Comparison of ENCODE assay signal across 5 fruit fly cellular contexts in the genomic region with DNA sequence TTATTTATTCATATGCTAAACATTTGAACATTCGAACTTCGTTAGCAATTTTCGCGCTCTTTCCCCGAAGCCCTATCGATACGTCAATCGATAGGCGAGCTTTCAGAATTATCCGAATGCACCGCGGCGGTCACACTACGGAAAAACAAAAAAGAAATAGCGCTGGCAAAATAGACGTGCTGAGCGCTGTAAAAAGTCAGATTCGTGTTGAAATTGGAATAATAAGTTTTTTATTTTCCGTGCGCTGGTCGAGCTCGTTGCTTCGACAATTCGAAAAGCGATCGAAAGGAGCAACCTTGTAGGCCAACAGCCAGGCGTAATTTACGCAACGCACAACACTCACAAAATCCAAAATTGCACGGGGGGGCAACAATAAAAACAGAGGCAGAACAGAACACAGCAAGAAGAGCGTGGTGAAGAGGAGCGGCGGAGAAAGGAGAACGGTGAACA.
TF ChIP-seq lines count a peak whose summit lies in the region.

A gene (plus strand): TSS at position 144 of the 450 bp plus-strand sequence.

- TF ChIP-seq CTCF in whole organism, embryonic (GFP tag; optimal IDR thresholded peaks at IDR 0.05; lab: Kevin White, UChicago) = peak; percentile 75

TF ChIP-seq in whole organism, adult, 20 proteins besides CTCF, POLR2A, EP300 and RAD21 (continues in another document):
- TF ChIP-seq ovo (GFP tag; optimal IDR thresholded peaks at IDR 0.05; lab: Kevin White, UChicago) (peak; percentile 36), Clk (GFP tag; optimal IDR thresholded peaks at IDR 0.05; lab: Kevin White, UChicago) (no peak), CG11617 (GFP tag; optimal IDR thresholded peaks at IDR 0.05; lab: Kevin White, UChicago) (peak; percentile 68), CG5204 (GFP tag; optimal IDR thresholded peaks at IDR 0.05; lab: Kevin White, UChicago) (no peak), pad (GFP tag; optimal IDR thresholded peaks at IDR 0.05; lab: Kevin White, UChicago) (peak; percentile 43), CG7101 (tag; optimal IDR thresholded peaks at IDR 0.05; lab: Kevin White, UChicago) (peak; percentile 35), CG14711 (tag; optimal IDR thresholded peaks at IDR 0.05; lab: Kevin White, UChicago) (peak; percentile 55), bab1 (GFP tag; optimal IDR thresholded peaks at IDR 0.05; lab: Kevin White, UChicago) (peak; percentile 28), cnc (optimal IDR thresholded peaks at IDR 0.05; lab: Kevin White, UChicago) (no peak), Hr96 (GFP tag; optimal IDR thresholded peaks at IDR 0.05; lab: Kevin White, UChicago) (peak; percentile 30), CG1620 (GFP tag; optimal IDR thresholded peaks at IDR 0.05; lab: Kevin White, UChicago) (peak; percentile 48), Mnt (GFP tag; optimal IDR thresholded peaks at IDR 0.05; lab: Kevin White, UChicago) (peak; percentile 61), cic (GFP tag; optimal IDR thresholded peaks at IDR 0.05; lab: Kevin White, UChicago) (peak; percentile 40), toe (GFP tag; optimal IDR thresholded peaks at IDR 0.05; lab: Kevin White, UChicago) (no peak), tj (GFP tag; optimal IDR thresholded peaks at IDR 0.05; lab: Kevin White, UChicago) (peak; percentile 57), CG12768 (GFP tag; optimal IDR thresholded peaks at IDR 0.05; lab: Kevin White, UChicago) (peak; percentile 24), kay (GFP tag; lab: Kevin White, UChicago; ENCODE audit: borderline replicate concordance) (no peak)

TF ChIP-seq in whole organism, embryonic, 481 proteins besides CTCF, POLR2A, EP300 and RAD21 (continues in another document):
- TF ChIP-seq ci (GFP tag; IDR thresholded peaks at IDR 0.05; lab: Robert Waterston, UW) (peak; percentile 21; the same call in 1 of the 3 replicates), CG18476 (GFP tag; optimal IDR thresholded peaks at IDR 0.05; lab: Kevin White, UChicago) (no peak), ssp (GFP tag; IDR thresholded peaks at IDR 0.05; lab: Robert Waterston, UW) (no peak), luna (GFP tag; optimal IDR thresholded peaks at IDR 0.05; lab: Kevin White, UChicago) (no peak), trh (GFP tag; optimal IDR thresholded peaks at IDR 0.05; lab: Kevin White, UChicago) (no peak), gfzf (GFP tag; optimal IDR thresholded peaks at IDR 0.05; lab: Kevin White, UChicago) (peak; percentile 82), twi (tag; optimal IDR thresholded peaks at IDR 0.05; lab: Kevin White, UChicago) (no peak), CG14860 (GFP tag; IDR thresholded peaks at IDR 0.05; lab: Robert Waterston, UW; ENCODE audit: partially characterized antibody) (peak; percentile 70), dpn (GFP tag; optimal IDR thresholded peaks at IDR 0.05; lab: Kevin White, UChicago) (peak in 1 of 2 experiments; percentile 2), vnd (GFP tag; IDR thresholded peaks at IDR 0.05; lab: Robert Waterston, UW; ENCODE audit: partially characterized antibody) (peak; percentile 71), CG4730 (GFP tag; IDR thresholded peaks at IDR 0.05; lab: Robert Waterston, UW) (no peak), CG2875 (GFP tag; optimal IDR thresholded peaks at IDR 0.05; lab: Kevin White, UChicago) (no peak), p53 (GFP tag; optimal IDR thresholded peaks at IDR 0.05; lab: Kevin White, UChicago) (no peak), PHDP (tag; optimal IDR thresholded peaks at IDR 0.05; lab: Kevin White, UChicago) (peak; percentile 7), GATAe (GFP tag; conservative IDR thresholded peaks at IDR 0.05; lab: Robert Waterston, UW) (no peak), chinmo (GFP tag; IDR thresholded peaks at IDR 0.05; lab: Robert Waterston, UW; ENCODE audit: partially characterized antibody) (peak; percentile 66; the same call in 3 of the 4 replicates), Max (GFP tag; optimal IDR thresholded peaks at IDR 0.05; lab: Kevin White, UChicago) (no peak)

TF ChIP-seq in whole organism, prepupa, 60 proteins besides CTCF, POLR2A, EP300 and RAD21 (continues in another document):
- TF ChIP-seq achi (GFP tag; optimal IDR thresholded peaks at IDR 0.05; lab: Kevin White, UChicago) (no peak), spab (GFP tag; optimal IDR thresholded peaks at IDR 0.05; lab: Kevin White, UChicago) (no peak), CG10631 (GFP tag; optimal IDR thresholded peaks at IDR 0.05; lab: Kevin White, UChicago) (no peak), salr (GFP tag; optimal IDR thresholded peaks at IDR 0.05; lab: Kevin White, UChicago) (no peak), CG3032 (tag; optimal IDR thresholded peaks at IDR 0.05; lab: Kevin White, UChicago) (peak; percentile 34), Sox14 (GFP tag; optimal IDR thresholded peaks at IDR 0.05; lab: Kevin White, UChicago) (peak; percentile 70), CG6276 (GFP tag; optimal IDR thresholded peaks at IDR 0.05; lab: Kevin White, UChicago) (no peak), CG15336 (GFP tag; IDR thresholded peaks at IDR 0.05; lab: Robert Waterston, UW) (peak; percentile 31; the same call in 1 of the 2 replicates), CG32006 (GFP tag; optimal IDR thresholded peaks at IDR 0.05; lab: Kevin White, UChicago) (no peak), fd85E (GFP tag; optimal IDR thresholded peaks at IDR 0.05; lab: Kevin White, UChicago) (no peak), Smox (GFP tag; optimal IDR thresholded peaks at IDR 0.05; lab: Kevin White, UChicago) (no peak), Hr4 (GFP tag; optimal IDR thresholded peaks at IDR 0.05; lab: Kevin White, UChicago) (no peak), CG31627 (GFP tag; optimal IDR thresholded peaks at IDR 0.05; lab: Kevin White, UChicago) (peak; percentile 14), lz (GFP tag; optimal IDR thresholded peaks at IDR 0.05; lab: Kevin White, UChicago) (peak; percentile 2), fd59A (GFP tag; optimal IDR thresholded peaks at IDR 0.05; lab: Kevin White, UChicago) (no peak), CG8119 (GFP tag; IDR thresholded peaks at IDR 0.05; lab: Robert Waterston, UW) (peak; percentile 36; the same call in 1 of the 3 replicates), CG11762 (GFP tag; optimal IDR thresholded peaks at IDR 0.05; lab: Kevin White, UChicago; ENCODE audit: insufficient read depth) (no peak), CG1621 (tag; optimal IDR thresholded peaks at IDR 0.05; lab: Kevin White, UChicago) (peak; percentile 49)

TF ChIP-seq in whole organism, pupa, 21 proteins besides CTCF, POLR2A, EP300 and RAD21 (continues in another document):
- TF ChIP-seq D1 (tag; optimal IDR thresholded peaks at IDR 0.05; lab: Kevin White, UChicago) (no peak), CG32121 (GFP tag; IDR thresholded peaks at IDR 0.05; lab: Robert Waterston, UW) (0 out of 2 replicates have a peak, but pooled peaks have one; percentile 9), EcR (GFP tag; optimal IDR thresholded peaks at IDR 0.05; lab: Kevin White, UChicago) (peak; percentile 26), rn (GFP tag; IDR thresholded peaks at IDR 0.05; lab: Robert Waterston, UW) (no peak), Pif1A (GFP tag; optimal IDR thresholded peaks at IDR 0.05; lab: Kevin White, UChicago) (no peak), CG8301 (tag; optimal IDR thresholded peaks at IDR 0.05; lab: Kevin White, UChicago) (no peak), CG4496 (GFP tag; IDR thresholded peaks at IDR 0.05; lab: Robert Waterston, UW) (peak; percentile 12; the same call in 1 of the 3 replicates), CG17806 (tag; optimal IDR thresholded peaks at IDR 0.05; lab: Kevin White, UChicago) (peak; percentile 8), Pif1B (GFP tag; optimal IDR thresholded peaks at IDR 0.05; lab: Kevin White, UChicago) (no peak), CG9948 (tag; optimal IDR thresholded peaks at IDR 0.05; lab: Kevin White, UChicago) (no peak), Snoo (tag; optimal IDR thresholded peaks at IDR 0.05; lab: Kevin White, UChicago) (peak; percentile 8), CG14655 (GFP tag; optimal IDR thresholded peaks at IDR 0.05; lab: Kevin White, UChicago) (no peak), CG34367 (tag; optimal IDR thresholded peaks at IDR 0.05; lab: Kevin White, UChicago) (no peak), CG10348 (GFP tag; IDR thresholded peaks at IDR 0.05; lab: Robert Waterston, UW) (no peak), CG8159 (tag; optimal IDR thresholded peaks at IDR 0.05; lab: Kevin White, UChicago) (peak; percentile 2), CG15710 (tag; optimal IDR thresholded peaks at IDR 0.05; lab: Kevin White, UChicago) (peak; percentile 7), CG13204 (GFP tag; optimal IDR thresholded peaks at IDR 0.05; lab: Kevin White, UChicago) (no peak), CG12605 (GFP tag; IDR thresholded peaks at IDR 0.05; lab: Robert Waterston, UW) (no peak), gl (tag; optimal IDR thresholded peaks at IDR 0.05; lab: Kevin White, UChicago) (peak; percentile 40), Ets98B (GFP tag; IDR thresholded peaks at IDR 0.05; lab: Robert Waterston, UW) (peak; percentile 39)

TF ChIP-seq in whole organism, wandering third instar larva, 38 proteins besides CTCF, POLR2A, EP300 and RAD21 (continues in another document):
- TF ChIP-seq Vsx2 (GFP tag; optimal IDR thresholded peaks at IDR 0.05; lab: Kevin White, UChicago; ENCODE audit: partially characterized antibody) (no peak), Dfd (GFP tag; optimal IDR thresholded peaks at IDR 0.05; lab: Kevin White, UChicago) (no peak), usp (GFP tag; optimal IDR thresholded peaks at IDR 0.05; lab: Kevin White, UChicago) (no peak), Rel (GFP tag; optimal IDR thresholded peaks at IDR 0.05; lab: Kevin White, UChicago) (no peak), Rel (tag; optimal IDR thresholded peaks at IDR 0.05; lab: Kevin White, UChicago) (peak; percentile 33), jim (GFP tag; optimal IDR thresholded peaks at IDR 0.05; lab: Kevin White, UChicago) (no peak), GATAd (GFP tag; optimal IDR thresholded peaks at IDR 0.05; lab: Kevin White, UChicago) (no peak), dl (GFP tag; optimal IDR thresholded peaks at IDR 0.05; lab: Kevin White, UChicago; ENCODE audit: insufficient read depth in 1 of 2, partially characterized antibody in 2 of 2) (no peak), lola (GFP tag; optimal IDR thresholded peaks at IDR 0.05; lab: Kevin White, UChicago) (no peak), rgr (GFP tag; optimal IDR thresholded peaks at IDR 0.05; lab: Kevin White, UChicago) (peak; percentile 64), CrebA (GFP tag; optimal IDR thresholded peaks at IDR 0.05; lab: Kevin White, UChicago; ENCODE audit: borderline replicate concordance) (no peak), foxo (GFP tag; optimal IDR thresholded peaks at IDR 0.05; lab: Kevin White, UChicago) (no peak), Jra (GFP tag; optimal IDR thresholded peaks at IDR 0.05; lab: Kevin White, UChicago) (no peak), OdsH (GFP tag; optimal IDR thresholded peaks at IDR 0.05; lab: Kevin White, UChicago) (peak; percentile 14), psq (GFP tag; optimal IDR thresholded peaks at IDR 0.05; lab: Kevin White, UChicago) (peak; percentile 87), CG9705 (GFP tag; optimal IDR thresholded peaks at IDR 0.05; lab: Kevin White, UChicago) (no peak), Myc (optimal IDR thresholded peaks at IDR 0.05; lab: Kevin White, UChicago) (no peak), Hr78 (GFP tag; optimal IDR thresholded peaks at IDR 0.05; lab: Kevin White, UChicago) (no peak), Mio (GFP tag; optimal IDR thresholded peaks at IDR 0.05; lab: Kevin White, UChicago) (no peak), pan (optimal IDR thresholded peaks at IDR 0.05; lab: Kevin White, UChicago) (no peak), Hnf4 (GFP tag; optimal IDR thresholded peaks at IDR 0.05; lab: Kevin White, UChicago) (no peak), ey (GFP tag; optimal IDR thresholded peaks at IDR 0.05; lab: Kevin White, UChicago) (peak; percentile 13)
